Worm (Caenorhabditis elegans) whole organism, L2 larva: ENCODE data around the gene ZK632.4.

ENCODE experiments used
- C34F6.9 ChIP-seq: fragments of 150-350 bp; optimal IDR thresholded peaks from 2 replicates; lab custom pipeline; 2014; ENCODE audit warnings: missing biosample characterization, missing genetic modification characterization
- F13H6.1 ChIP-seq: sonication (generic microtip); optimal IDR thresholded peaks from 2 replicates; lab custom pipeline; 2016; ENCODE audit warnings: missing genetic modification characterization, missing compliant biosample characterization
- R02D3.7 ChIP-seq: fragments of 150-350 bp; optimal IDR thresholded peaks from 2 replicates; lab custom pipeline; 2014; ENCODE audit warnings: missing biosample characterization, missing genetic modification characterization
- Y55F3AM.14 ChIP-seq: fragments of 200-800 bp; sonication (Bioruptor generic); optimal IDR thresholded peaks from 2 replicates; lab custom pipeline; 2018; ENCODE audit warnings: mild to moderate bottlenecking, missing genetic modification characterization, missing compliant biosample characterization
- ZK546.5 ChIP-seq: sonication (generic microtip); optimal IDR thresholded peaks from 2 replicates; lab custom pipeline; 2017; ENCODE audit warnings: missing biosample characterization, missing genetic modification characterization
- alr-1 ChIP-seq: fragments of 150-350 bp; optimal IDR thresholded peaks from 2 replicates; lab custom pipeline; 2014; ENCODE audit warnings: missing biosample characterization, missing genetic modification characterization
- aly-2 ChIP-seq: fragments of 150-350 bp; optimal IDR thresholded peaks from 2 replicates; lab custom pipeline; 2014; ENCODE audit warnings: missing biosample characterization, missing genetic modification characterization
- ama-1 ChIP-seq: fragments of 150-350 bp; optimal IDR thresholded peaks from 2 replicates; lab custom pipeline; 2018; ENCODE audit warnings: inconsistent platforms
- blmp-1 ChIP-seq: sonication (generic microtip); optimal IDR thresholded peaks from 2 replicates; lab custom pipeline; 2017; ENCODE audit warnings: missing genetic modification characterization, mild to moderate bottlenecking, missing compliant biosample characterization, antibody characterized with exemption, moderate library complexity; ENCODE audit not compliant: insufficient read depth
- ceh-16 ChIP-seq: fragments of 150-350 bp; optimal IDR thresholded peaks from 2 replicates; lab custom pipeline; 2014; ENCODE audit warnings: missing biosample characterization, missing genetic modification characterization
- ceh-82 ChIP-seq: fragments of 150-350 bp; optimal IDR thresholded peaks from 2 replicates; lab custom pipeline; 2014; ENCODE audit warnings: missing biosample characterization, missing genetic modification characterization
- crh-2 ChIP-seq: sonication (generic microtip); optimal IDR thresholded peaks from 2 replicates; lab custom pipeline; 2017; ENCODE audit warnings: missing biosample characterization, missing genetic modification characterization
- dmd-4 ChIP-seq: sonication (generic microtip); optimal IDR thresholded peaks from 2 replicates; lab custom pipeline; 2017; ENCODE audit warnings: missing biosample characterization, missing genetic modification characterization
- egl-27 ChIP-seq: sonication (generic microtip); optimal IDR thresholded peaks from 3 replicates; lab custom pipeline; 2017; ENCODE audit warnings: missing biosample characterization, missing genetic modification reagents, missing genetic modification characterization
- elt-3 ChIP-seq: sonication (generic microtip); optimal IDR thresholded peaks from 2 replicates; lab custom pipeline; 2017; ENCODE audit warnings: missing biosample characterization, missing genetic modification characterization
- fos-1 ChIP-seq: fragments of 150-350 bp; optimal IDR thresholded peaks from 2 replicates; lab custom pipeline; 2014; ENCODE audit warnings: missing biosample characterization, missing genetic modification characterization
- gmeb-1 ChIP-seq: fragments of 150-350 bp; optimal IDR thresholded peaks from 2 replicates; lab custom pipeline; 2014; ENCODE audit warnings: missing biosample characterization, missing genetic modification characterization
- lin-11 ChIP-seq: fragments of 150-350 bp; sonication (generic microtip); optimal IDR thresholded peaks from 2 replicates; lab custom pipeline; 2014; ENCODE audit warnings: missing biosample characterization, missing genetic modification characterization, inconsistent platforms, mixed read lengths
- lin-13 ChIP-seq: fragments of 150-350 bp; optimal IDR thresholded peaks from 2 replicates; lab custom pipeline; 2014; ENCODE audit warnings: missing biosample characterization, missing genetic modification reagents, missing genetic modification characterization
- lin-39 ChIP-seq: fragments of 150-350 bp; optimal IDR thresholded peaks from 2 replicates; lab custom pipeline; 2014; ENCODE audit warnings: missing biosample characterization, missing genetic modification reagents, missing genetic modification characterization
- lsy-2 ChIP-seq, 2 experiments: fragments of 150-350 bp in 1 of 2; sonication (generic microtip) in 1 of 2; optimal IDR thresholded peaks; 2 replicates each; lab custom pipeline; 2014 to 2017; ENCODE audit warnings: missing biosample characterization in 2 of 2, missing genetic modification characterization in 2 of 2
- mab-5 ChIP-seq: fragments of 150-350 bp; optimal IDR thresholded peaks from 2 replicates; lab custom pipeline; 2014; ENCODE audit warnings: missing biosample characterization, missing genetic modification characterization
- mbf-1 ChIP-seq: sonication (generic microtip); optimal IDR thresholded peaks from 2 replicates; lab custom pipeline; 2017; ENCODE audit warnings: missing biosample characterization, missing genetic modification characterization
- mdl-1 ChIP-seq, 2 experiments: fragments of 150-350 bp in 1 of 2; sonication (generic microtip) in 1 of 2; optimal IDR thresholded peaks; 2 replicates each; lab custom pipeline; 2017; ENCODE audit warnings: missing biosample characterization in 2 of 2, missing genetic modification characterization in 2 of 2
- nhr-10 ChIP-seq: sonication (generic microtip); optimal IDR thresholded peaks from 2 replicates; lab custom pipeline; 2017; ENCODE audit warnings: missing biosample characterization, missing genetic modification characterization
- nhr-11 ChIP-seq: fragments of 150-350 bp; optimal IDR thresholded peaks from 2 replicates; lab custom pipeline; 2014; ENCODE audit warnings: missing biosample characterization, missing genetic modification characterization
- nhr-12 ChIP-seq: fragments of 150-350 bp; optimal IDR thresholded peaks from 2 replicates; lab custom pipeline; 2014; ENCODE audit warnings: missing biosample characterization, missing genetic modification characterization
- nhr-129 ChIP-seq: fragments of 150-350 bp; optimal IDR thresholded peaks from 2 replicates; lab custom pipeline; 2014; ENCODE audit warnings: missing biosample characterization, missing genetic modification characterization
- nhr-21 ChIP-seq: fragments of 150-350 bp; optimal IDR thresholded peaks from 2 replicates; lab custom pipeline; 2014; ENCODE audit warnings: missing biosample characterization, missing genetic modification characterization
- nhr-23 ChIP-seq: fragments of 150-350 bp; optimal IDR thresholded peaks from 2 replicates; lab custom pipeline; 2014; ENCODE audit warnings: missing biosample characterization, missing genetic modification reagents, missing genetic modification characterization
- nhr-237 ChIP-seq: fragments of 150-350 bp; optimal IDR thresholded peaks from 2 replicates; lab custom pipeline; 2014; ENCODE audit warnings: missing biosample characterization, missing genetic modification characterization
- nhr-25 ChIP-seq: fragments of 150-350 bp; sonication (generic microtip); optimal IDR thresholded peaks from 3 replicates; lab custom pipeline; 2014; ENCODE audit warnings: missing biosample characterization, missing genetic modification characterization
- nhr-6 ChIP-seq: fragments of 150-350 bp; optimal IDR thresholded peaks from 2 replicates; lab custom pipeline; 2014; ENCODE audit warnings: missing biosample characterization, missing genetic modification characterization
- nhr-77 ChIP-seq: fragments of 150-350 bp; optimal IDR thresholded peaks from 2 replicates; lab custom pipeline; 2014; ENCODE audit warnings: missing biosample characterization, missing genetic modification characterization
- peb-1 ChIP-seq: fragments of 150-350 bp; optimal IDR thresholded peaks from 2 replicates; lab custom pipeline; 2014; ENCODE audit warnings: missing biosample characterization, missing genetic modification characterization
- sem-4 ChIP-seq: fragments of 150-350 bp; optimal IDR thresholded peaks from 2 replicates; lab custom pipeline; 2014; ENCODE audit warnings: missing biosample characterization, missing genetic modification reagents, missing genetic modification characterization
- skn-1 ChIP-seq: sonication (generic microtip); optimal IDR thresholded peaks from 2 replicates; lab custom pipeline; 2017; ENCODE audit warnings: missing biosample characterization, missing genetic modification characterization
- sma-3 ChIP-seq: sonication (generic microtip); optimal IDR thresholded peaks from 2 replicates; lab custom pipeline; 2016; ENCODE audit warnings: missing genetic modification reagents, missing genetic modification characterization, missing compliant biosample characterization
- sma-9 ChIP-seq, 2 experiments: fragments of 150-350 bp in 1 of 2; sonication (generic microtip) in 1 of 2; optimal IDR thresholded peaks; 2 replicates each; lab custom pipeline; 2014 to 2016; ENCODE audit warnings: missing genetic modification characterization in 2 of 2, mild to moderate bottlenecking in 1 of 2, missing biosample characterization in 1 of 2, missing compliant biosample characterization in 1 of 2, missing genetic modification reagents in 1 of 2, moderate library complexity in 1 of 2
- unc-39 ChIP-seq: fragments of 150-350 bp; optimal IDR thresholded peaks from 2 replicates; lab custom pipeline; 2014; ENCODE audit warnings: missing biosample characterization, missing genetic modification characterization
- unc-55 ChIP-seq: fragments of 150-350 bp; sonication (generic microtip); optimal IDR thresholded peaks from 3 replicates; lab custom pipeline; 2014; ENCODE audit warnings: missing biosample characterization, missing genetic modification reagents, missing genetic modification characterization
- unc-62 ChIP-seq: fragments of 150-350 bp; optimal IDR thresholded peaks from 2 replicates; lab custom pipeline; 2014; ENCODE audit warnings: missing biosample characterization, missing genetic modification reagents, missing genetic modification characterization
- zag-1 ChIP-seq: fragments of 150-350 bp; optimal IDR thresholded peaks from 2 replicates; lab custom pipeline; 2014; ENCODE audit warnings: missing biosample characterization, missing genetic modification characterization
- ztf-1 ChIP-seq: fragments of 200-800 bp; sonication (Bioruptor generic); conservative IDR thresholded peaks from 2 replicates; pipeline ENCODE4 v1.3.6; 2022; ENCODE audit warnings: missing genetic modification characterization, missing compliant biosample characterization
- ztf-11 ChIP-seq: sonication (generic microtip); optimal IDR thresholded peaks from 2 replicates; lab custom pipeline; 2017; ENCODE audit warnings: missing biosample characterization, missing genetic modification characterization
- ztf-4 ChIP-seq: fragments of 150-350 bp; optimal IDR thresholded peaks from 2 replicates; lab custom pipeline; 2014; ENCODE audit warnings: missing biosample characterization, missing genetic modification characterization

ZK632.4 gene

ce11 chrIII:9825073-9825828, 18.0 kb upstream of the ZK632.4 start, which contains the start of gene ZK632.9:
ZK632.9 (minus strand) TSS chrIII:9825432.
- peak; percentile 32 for TF ChIP-seq nhr-129 (tag; lab: Kevin White, UChicago)
- peak; percentile 7 for TF ChIP-seq nhr-10
- TF ChIP-seq sma-9 (GFP tag; optimal IDR thresholded peaks at IDR 0.05; lab: Kevin White, UChicago): no peak
- TF ChIP-seq sma-9 (tag; optimal IDR thresholded peaks at IDR 0.05; lab: Kevin White, UChicago): no peak
- TF ChIP-seq dmd-4 (tag; lab: Kevin White, UChicago): no peak
- peak; percentile 34 for TF ChIP-seq skn-1 (tag; lab: Kevin White, UChicago)
- no peak for TF ChIP-seq lin-11 (tag; lab: Kevin White, UChicago)
- peak; percentile 9 for TF ChIP-seq Y55F3AM.14 (GFP tag; lab: Kevin White, UChicago)
- no peak for TF ChIP-seq ztf-4 (tag; lab: Kevin White, UChicago)
- no peak for TF ChIP-seq ceh-16 (tag; lab: Kevin White, UChicago)
- no peak for TF ChIP-seq nhr-77 (tag; lab: Kevin White, UChicago)
- no peak for TF ChIP-seq unc-62
- no peak for TF ChIP-seq nhr-11 (tag; lab: Kevin White, UChicago)
- TF ChIP-seq mdl-1 (tag; optimal IDR thresholded peaks at IDR 0.05; lab: Kevin White, UChicago): no peak
- TF ChIP-seq lin-13: no peak
- peak; percentile 35 for TF ChIP-seq fos-1
- TF ChIP-seq ZK546.5 (tag; lab: Kevin White, UChicago): no peak
- no peak for TF ChIP-seq mab-5
- TF ChIP-seq R02D3.7 (tag; lab: Kevin White, UChicago): no peak
- no peak for TF ChIP-seq C34F6.9 (tag; lab: Kevin White, UChicago)
- TF ChIP-seq nhr-6: no peak
- TF ChIP-seq unc-39 (tag; lab: Kevin White, UChicago): no peak
- no peak for TF ChIP-seq lin-39 (tag; lab: Kevin White, UChicago)
- TF ChIP-seq mbf-1 (tag; lab: Kevin White, UChicago): no peak
- peak; percentile 8 for TF ChIP-seq nhr-21
- TF ChIP-seq unc-55: peak; percentile 11
- TF ChIP-seq F13H6.1 (tag; lab: Kevin White, UChicago): no peak

ce11 chrIII:9824330-9824934, 17.2 kb upstream of the ZK632.4 start, which contains the start of gene lin-52:
lin-52 (minus strand) TSS chrIII:9824750.
- no peak for TF ChIP-seq ceh-82 (tag; lab: Kevin White, UChicago)
- no peak for TF ChIP-seq unc-39 (tag; lab: Kevin White, UChicago)
- no peak for TF ChIP-seq nhr-237 (tag; lab: Kevin White, UChicago)
- TF ChIP-seq ama-1 (lab: Kevin White, UChicago): peak; percentile 67
- TF ChIP-seq mab-5: no peak
- no peak for TF ChIP-seq F13H6.1 (tag; lab: Kevin White, UChicago)
- no peak for TF ChIP-seq lin-11 (tag; lab: Kevin White, UChicago)
- TF ChIP-seq dmd-4 (tag; lab: Kevin White, UChicago): no peak
- TF ChIP-seq aly-2 (tag; lab: Kevin White, UChicago): no peak
- TF ChIP-seq ZK546.5 (tag; lab: Kevin White, UChicago): no peak
- TF ChIP-seq nhr-10: no peak
- no peak for TF ChIP-seq egl-27
- TF ChIP-seq elt-3 (tag; lab: Kevin White, UChicago): no peak
- TF ChIP-seq blmp-1 (tag; lab: Kevin White, UChicago): no peak
- TF ChIP-seq fos-1: no peak
- no peak for TF ChIP-seq mdl-1 (tag; optimal IDR thresholded peaks at IDR 0.05; lab: Kevin White, UChicago)
- no peak for TF ChIP-seq ztf-1 (GFP tag; lab: Robert Waterston, UW)
- no peak for TF ChIP-seq ceh-16 (tag; lab: Kevin White, UChicago)
- no peak for TF ChIP-seq nhr-23
- TF ChIP-seq nhr-129 (tag; lab: Kevin White, UChicago): no peak
- peak; percentile 11 for TF ChIP-seq lin-13
- no peak for TF ChIP-seq nhr-21
- TF ChIP-seq ztf-11: no peak
- no peak for TF ChIP-seq R02D3.7 (tag; lab: Kevin White, UChicago)
- TF ChIP-seq nhr-77 (tag; lab: Kevin White, UChicago): no peak
- no peak for TF ChIP-seq lin-39 (tag; lab: Kevin White, UChicago)
- no peak for TF ChIP-seq gmeb-1
- TF ChIP-seq peb-1: no peak
- no peak for TF ChIP-seq skn-1 (tag; lab: Kevin White, UChicago)
- TF ChIP-seq alr-1: no peak
- TF ChIP-seq zag-1 (tag; lab: Kevin White, UChicago): no peak
- TF ChIP-seq Y55F3AM.14 (GFP tag; lab: Kevin White, UChicago): no peak
- no peak for TF ChIP-seq sem-4 (tag; lab: Kevin White, UChicago)
- TF ChIP-seq sma-9 (GFP tag; optimal IDR thresholded peaks at IDR 0.05; lab: Kevin White, UChicago): no peak
- no peak for TF ChIP-seq sma-9 (tag; optimal IDR thresholded peaks at IDR 0.05; lab: Kevin White, UChicago)
- no peak for TF ChIP-seq mbf-1 (tag; lab: Kevin White, UChicago)
- TF ChIP-seq crh-2 (tag; lab: Kevin White, UChicago): peak; percentile 18
- peak; percentile 2 for TF ChIP-seq nhr-25
- peak in 1 of 2 experiments; percentile 32 for TF ChIP-seq lsy-2 (tag; optimal IDR thresholded peaks at IDR 0.05; lab: Kevin White, UChicago)
- no peak for TF ChIP-seq nhr-11 (tag; lab: Kevin White, UChicago)
- TF ChIP-seq ztf-4 (tag; lab: Kevin White, UChicago): peak; percentile 78
- TF ChIP-seq sma-3 (GFP tag; lab: Kevin White, UChicago): peak; percentile 40
- TF ChIP-seq nhr-12 (tag; lab: Kevin White, UChicago): no peak
- TF ChIP-seq unc-62: no peak
- TF ChIP-seq unc-55: no peak
- TF ChIP-seq nhr-6: no peak
